Fruit fly (Drosophila melanogaster) whole organism, embryonic: ENCODE measurements around the gene CG7156.

Experiments
- Atf-2 ChIP-seq: fragments of 200-800 bp; sonication (Bioruptor generic); optimal IDR thresholded peaks from 2 replicates; lab custom pipeline; 2016; ENCODE audit warnings: missing biosample characterization, missing genetic modification characterization
- Bdp1 ChIP-seq: fragments of 200-800 bp; sonication (Bioruptor generic); optimal IDR thresholded peaks from 3 replicates; lab custom pipeline; 2016; ENCODE audit warnings: missing biosample characterization, missing genetic modification characterization
- Bteb2 ChIP-seq: fragments of 200-800 bp; sonication (Bioruptor generic); optimal IDR thresholded peaks from 2 replicates; lab custom pipeline; 2016; ENCODE audit warnings: missing biosample characterization, missing genetic modification characterization
- CG10431 ChIP-seq: fragments of 200-800 bp; sonication (Bioruptor generic); optimal IDR thresholded peaks from 3 replicates; lab custom pipeline; 2018; ENCODE audit warnings: missing biosample characterization, mild to moderate bottlenecking, missing genetic modification characterization
- CG10543 ChIP-seq: fragments of 200-800 bp; sonication (Bioruptor generic); optimal IDR thresholded peaks from 3 replicates; lab custom pipeline; 2017; ENCODE audit warnings: missing biosample characterization, mild to moderate bottlenecking, missing genetic modification characterization, moderate library complexity
- CG11560 ChIP-seq: fragments of 200-800 bp; sonication (Bioruptor generic); IDR thresholded peaks from 3 replicates; pipeline ENCODE4 v1.3.6; 2022; ENCODE audit warnings: missing biosample characterization, missing genetic modification characterization
- CG1233 ChIP-seq: fragments of 200-800 bp; sonication (Bioruptor generic); optimal IDR thresholded peaks from 4 replicates; lab custom pipeline; 2018; ENCODE audit warnings: missing biosample characterization, mild to moderate bottlenecking, missing genetic modification characterization
- CG17328 ChIP-seq: fragments of 200-800 bp; sonication (Bioruptor generic); IDR thresholded peaks from 2 replicates; pipeline ENCODE4 v1.3.6; 2022; ENCODE audit warnings: missing biosample characterization, missing genetic modification characterization
- CG17829 ChIP-seq: fragments of 200-800 bp; optimal IDR thresholded peaks from 2 replicates; lab custom pipeline; 2019; ENCODE audit warnings: missing biosample characterization, mild to moderate bottlenecking, missing genetic modification characterization, moderate library complexity
- CG1792 ChIP-seq: fragments of 200-800 bp; sonication (Bioruptor generic); optimal IDR thresholded peaks from 2 replicates; lab custom pipeline; 2016; ENCODE audit warnings: missing biosample characterization, missing genetic modification characterization
- CG18599 ChIP-seq: fragments of 200-800 bp; sonication (Bioruptor generic); optimal IDR thresholded peaks from 3 replicates; lab custom pipeline; 2017; ENCODE audit warnings: missing biosample characterization, missing genetic modification characterization, mild to moderate bottlenecking, moderate library complexity, missing genetic modification reagents
- CG32767 ChIP-seq: fragments of 200-800 bp; sonication (Bioruptor generic); IDR thresholded peaks from 2 replicates; pipeline ENCODE4 v1.3.6; 2022; ENCODE audit warnings: missing biosample characterization, missing genetic modification characterization
- CG3838 ChIP-seq: fragments of 200-800 bp; sonication (Bioruptor generic); optimal IDR thresholded peaks from 3 replicates; lab custom pipeline; 2016; ENCODE audit warnings: missing biosample characterization, missing genetic modification characterization
- CG4820 ChIP-seq: fragments of 200-800 bp; sonication (Bioruptor generic); optimal IDR thresholded peaks from 3 replicates; lab custom pipeline; 2016; ENCODE audit warnings: missing biosample characterization, missing genetic modification characterization
- CG5245 ChIP-seq: fragments of 200-800 bp; sonication (Bioruptor generic); optimal IDR thresholded peaks from 3 replicates; lab custom pipeline; 2016; ENCODE audit warnings: missing biosample characterization, missing genetic modification characterization
- CG5953 ChIP-seq: fragments of 200-800 bp; sonication (Bioruptor generic); IDR thresholded peaks from 2 replicates; pipeline ENCODE4 v1.3.6; 2022; ENCODE audit warnings: missing biosample characterization, missing genetic modification characterization
- CG7963 ChIP-seq: fragments of 200-800 bp; sonication (Bioruptor generic); IDR thresholded peaks from 3 replicates; pipeline ENCODE4 v1.3.6; 2022; ENCODE audit warnings: missing biosample characterization, missing genetic modification characterization; ENCODE audit not compliant: partially characterized antibody
- CG7987 ChIP-seq: fragments of 200-800 bp; sonication (Bioruptor generic); optimal IDR thresholded peaks from 2 replicates; lab custom pipeline; 2018; ENCODE audit warnings: missing biosample characterization, mild to moderate bottlenecking, missing genetic modification characterization, moderate library complexity
- CG8359 ChIP-seq: fragments of 200-800 bp; sonication (Bioruptor generic); optimal IDR thresholded peaks from 2 replicates; lab custom pipeline; 2017; ENCODE audit warnings: missing biosample characterization, mild to moderate bottlenecking, missing genetic modification characterization, borderline replicate concordance
- CG8478 ChIP-seq: fragments of >200 bp; optimal IDR thresholded peaks from 2 replicates; lab custom pipeline; 2018
- CoRest ChIP-seq: fragments of 200-800 bp; sonication (Bioruptor generic); optimal IDR thresholded peaks from 3 replicates; lab custom pipeline; 2018; ENCODE audit warnings: missing biosample characterization, mild to moderate bottlenecking, missing genetic modification characterization, moderate library complexity
- Dll ChIP-seq: fragments of 200-800 bp; sonication (Bioruptor generic); IDR thresholded peaks from 4 replicates; pipeline ENCODE4 v1.3.6; 2022; ENCODE audit warnings: missing biosample characterization, missing genetic modification characterization; ENCODE audit not compliant: partially characterized antibody
- Dp ChIP-seq: fragments of 200-800 bp; sonication (Bioruptor generic); optimal IDR thresholded peaks from 2 replicates; lab custom pipeline; 2018; ENCODE audit warnings: missing biosample characterization, mild to moderate bottlenecking, missing genetic modification characterization, moderate library complexity
- Elba2 ChIP-seq: fragments of 200-800 bp; sonication (Bioruptor generic); optimal IDR thresholded peaks from 3 replicates; lab custom pipeline; 2016; ENCODE audit warnings: missing biosample characterization, missing genetic modification characterization
- Oli ChIP-seq: fragments of 200-800 bp; sonication (Bioruptor generic); optimal IDR thresholded peaks from 2 replicates; lab custom pipeline; 2018; ENCODE audit warnings: missing biosample characterization, mild to moderate bottlenecking, missing genetic modification characterization, moderate library complexity
- Opbp ChIP-seq: fragments of 200-800 bp; sonication (Bioruptor generic); IDR thresholded peaks from 3 replicates; pipeline ENCODE4 v1.3.6; 2022; ENCODE audit warnings: missing biosample characterization, missing genetic modification characterization; ENCODE audit not compliant: partially characterized antibody
- Ravus ChIP-seq: fragments of 200-800 bp; sonication (Bioruptor generic); IDR thresholded peaks from 2 replicates; pipeline ENCODE4 v1.3.6; 2022; ENCODE audit warnings: missing biosample characterization, missing genetic modification characterization
- Six4 ChIP-seq: fragments of 200-800 bp; sonication (Bioruptor generic); optimal IDR thresholded peaks from 2 replicates; lab custom pipeline; 2016; ENCODE audit warnings: missing biosample characterization, missing genetic modification characterization
- Tbp ChIP-seq: fragments of >200 bp; optimal IDR thresholded peaks from 2 replicates; lab custom pipeline; 2018; ENCODE audit warnings: missing biosample characterization, missing genetic modification characterization
- Trl ChIP-seq, 3 experiments: fragments of >200 bp in 2 of 3; fragments of 200-800 bp in 1 of 3; sonication (Bioruptor generic) in 1 of 3; optimal IDR thresholded peaks; 2 replicates in 1 of 3; 3 replicates in 2 of 3; lab custom pipeline; 2016 to 2017; ENCODE audit warnings: missing biosample characterization in 1 of 3, missing genetic modification characterization in 1 of 3
- cato ChIP-seq: fragments of 200-800 bp; sonication (Bioruptor generic); optimal IDR thresholded peaks from 2 replicates; lab custom pipeline; 2016; ENCODE audit warnings: missing biosample characterization, missing genetic modification characterization, borderline replicate concordance
- danr ChIP-seq: fragments of 200-800 bp; sonication (Bioruptor generic); IDR thresholded peaks from 2 replicates; pipeline ENCODE4 v1.3.6; 2022; ENCODE audit warnings: missing biosample characterization, missing genetic modification characterization
- ems ChIP-seq: fragments of 200-800 bp; sonication (Bioruptor generic); optimal IDR thresholded peaks from 3 replicates; lab custom pipeline; 2016; ENCODE audit warnings: missing biosample characterization, missing genetic modification characterization
- en ChIP-seq: fragments of 200-800 bp; sonication (Bioruptor generic); optimal IDR thresholded peaks from 2 replicates; lab custom pipeline; 2016; ENCODE audit warnings: missing biosample characterization, missing genetic modification characterization
- fd64A ChIP-seq: fragments of 200-800 bp; sonication (Bioruptor generic); optimal IDR thresholded peaks from 3 replicates; lab custom pipeline; 2018; ENCODE audit warnings: missing biosample characterization, mild to moderate bottlenecking, missing genetic modification characterization
- fu2 ChIP-seq: fragments of 200-800 bp; sonication (Bioruptor generic); optimal IDR thresholded peaks from 2 replicates; lab custom pipeline; 2016; ENCODE audit warnings: missing biosample characterization, missing genetic modification characterization
- gcm2 ChIP-seq: fragments of 200-800 bp; sonication (Bioruptor generic); optimal IDR thresholded peaks from 2 replicates; lab custom pipeline; 2016; ENCODE audit warnings: missing biosample characterization, missing genetic modification characterization
- grau ChIP-seq: fragments of 200-800 bp; optimal IDR thresholded peaks from 3 replicates; lab custom pipeline; 2019; ENCODE audit warnings: missing biosample characterization, mild to moderate bottlenecking, missing genetic modification characterization, moderate library complexity
- her ChIP-seq: fragments of 200-800 bp; sonication (Bioruptor generic); optimal IDR thresholded peaks from 2 replicates; lab custom pipeline; 2016; ENCODE audit warnings: missing biosample characterization, missing genetic modification characterization
- lilli ChIP-seq: fragments of 200-800 bp; sonication (Bioruptor generic); optimal IDR thresholded peaks from 3 replicates; lab custom pipeline; 2016; ENCODE audit warnings: missing biosample characterization, missing genetic modification characterization
- pho ChIP-seq: fragments of 200-800 bp; sonication (Bioruptor generic); optimal IDR thresholded peaks from 2 replicates; lab custom pipeline; 2016; ENCODE audit warnings: missing biosample characterization, missing genetic modification characterization
- psq ChIP-seq: fragments of 200-800 bp; sonication (Bioruptor generic); optimal IDR thresholded peaks from 2 replicates; lab custom pipeline; 2017; ENCODE audit warnings: missing biosample characterization, missing genetic modification characterization
- sens ChIP-seq: fragments of 200-800 bp; sonication (Bioruptor generic); peaks from one replicate; lab custom pipeline; 2016; ENCODE audit warnings: missing biosample characterization, missing genetic modification characterization
- sr ChIP-seq: fragments of 200-800 bp; sonication (Bioruptor generic); IDR thresholded peaks from 3 replicates; pipeline ENCODE4 v1.3.6; 2022; ENCODE audit warnings: missing biosample characterization, missing genetic modification characterization
- tgo ChIP-seq: fragments of 200-800 bp; sonication (Bioruptor generic); IDR thresholded peaks from 3 replicates; pipeline ENCODE4 v1.3.6; 2022; ENCODE audit warnings: missing biosample characterization, missing genetic modification characterization
- trem ChIP-seq: fragments of 200-800 bp; optimal IDR thresholded peaks from 3 replicates; lab custom pipeline; 2019; ENCODE audit warnings: missing biosample characterization, mild to moderate bottlenecking, missing genetic modification characterization, moderate library complexity
- usp ChIP-seq: fragments of >200 bp; optimal IDR thresholded peaks from 2 replicates; lab custom pipeline; 2017; ENCODE audit warnings: missing biosample characterization, missing genetic modification characterization
- wdn ChIP-seq: fragments of 200-800 bp; sonication (Bioruptor generic); IDR thresholded peaks from 2 replicates; pipeline ENCODE4 v1.3.6; 2022; ENCODE audit warnings: missing biosample characterization, missing genetic modification characterization
- zen ChIP-seq: fragments of 200-800 bp; sonication (Bioruptor generic); optimal IDR thresholded peaks from 3 replicates; lab custom pipeline; 2018; ENCODE audit warnings: missing biosample characterization, mild to moderate bottlenecking, missing genetic modification characterization, moderate library complexity
- zfh2 ChIP-seq: fragments of 200-800 bp; sonication (Bioruptor generic); optimal IDR thresholded peaks from 2 replicates; lab custom pipeline; 2016; ENCODE audit warnings: missing biosample characterization, missing genetic modification characterization

Gene CG7156

dm6 chr3R:18274328-18275098 is 32.6 kb upstream of the CG7156 start, which contains the start of the genes Vps39 and eIF1A (continued):
- no peak for TF ChIP-seq CG8359
- TF ChIP-seq pho (GFP tag; lab: Kevin White, UChicago) = peak; percentile 64
- TF ChIP-seq CG1792 (GFP tag; lab: Kevin White, UChicago) = no peak
- TF ChIP-seq CG1233 (GFP tag; lab: Kevin White, UChicago) = no peak
- TF ChIP-seq CG4820 (GFP tag; lab: Kevin White, UChicago) = no peak
- TF ChIP-seq Dll (GFP tag; lab: Robert Waterston, UW) = peak; percentile 94
- no peak for TF ChIP-seq CG10431 (GFP tag; lab: Kevin White, UChicago)
- peak; percentile 51 for TF ChIP-seq CoRest
- peak; percentile 69 for TF ChIP-seq Opbp (GFP tag; lab: Robert Waterston, UW)
- no peak for TF ChIP-seq Trl (optimal IDR thresholded peaks at IDR 0.05; lab: Kevin White, UChicago)
- peak; percentile 29 for TF ChIP-seq Trl (GFP tag; optimal IDR thresholded peaks at IDR 0.05; lab: Kevin White, UChicago)
- TF ChIP-seq sens (GFP tag; lab: Kevin White, UChicago) = peak; percentile 94
- no peak for TF ChIP-seq fu2
- TF ChIP-seq ems (GFP tag; lab: Kevin White, UChicago) = peak; percentile 58
- TF ChIP-seq Elba2 = no peak
- TF ChIP-seq danr (GFP tag; lab: Robert Waterston, UW) = no peak
- no peak; the same call in 2 of the 3 replicates for TF ChIP-seq tgo (GFP tag; lab: Robert Waterston, UW)
- peak; percentile 15 for TF ChIP-seq zfh2 (GFP tag; lab: Kevin White, UChicago)
- TF ChIP-seq CG5953 (GFP tag; lab: Robert Waterston, UW) = no peak
- TF ChIP-seq CG17328 (GFP tag; lab: Robert Waterston, UW) = no peak
- peak; percentile 45 for TF ChIP-seq Dp
- no peak for TF ChIP-seq en (GFP tag; lab: Kevin White, UChicago)
- TF ChIP-seq CG7963 (GFP tag; lab: Robert Waterston, UW) = peak; percentile 66
- TF ChIP-seq CG18599 = peak; percentile 70
- TF ChIP-seq CG10543 (GFP tag; lab: Kevin White, UChicago) = peak; percentile 15
- TF ChIP-seq usp (GFP tag; lab: Kevin White, UChicago) = no peak
- TF ChIP-seq CG17829 (tag; lab: Kevin White, UChicago) = peak; percentile 57
- TF ChIP-seq Oli = no peak
- peak; percentile 19; the same call in 1 of the 2 replicates for TF ChIP-seq wdn (GFP tag; lab: Robert Waterston, UW)
- TF ChIP-seq Six4 (GFP tag; lab: Kevin White, UChicago) = no peak
- no peak for TF ChIP-seq gcm2 (GFP tag; lab: Kevin White, UChicago)
- no peak for TF ChIP-seq her (GFP tag; lab: Kevin White, UChicago)
- TF ChIP-seq Bdp1 (GFP tag; lab: Kevin White, UChicago) = no peak
- TF ChIP-seq Ravus (GFP tag; lab: Robert Waterston, UW) = no peak
- no peak for TF ChIP-seq Tbp
- TF ChIP-seq cato (GFP tag; lab: Kevin White, UChicago) = no peak
- TF ChIP-seq CG5245 (GFP tag; lab: Kevin White, UChicago) = no peak
- TF ChIP-seq trem (tag; lab: Kevin White, UChicago) = peak; percentile 95
- TF ChIP-seq zen (tag; lab: Kevin White, UChicago) = peak; percentile 42
- TF ChIP-seq lilli (GFP tag; lab: Kevin White, UChicago) = peak; percentile 70
- TF ChIP-seq fd64A (GFP tag; lab: Kevin White, UChicago) = no peak
- no peak for TF ChIP-seq Bteb2 (GFP tag; lab: Kevin White, UChicago)
- no peak for TF ChIP-seq CG7987 (GFP tag; lab: Kevin White, UChicago)
- TF ChIP-seq psq (GFP tag; lab: Kevin White, UChicago) = no peak
- TF ChIP-seq CG11560 = no peak
- no peak for TF ChIP-seq CG8478 (lab: Kevin White, UChicago)
- no peak for TF ChIP-seq sr (GFP tag; lab: Robert Waterston, UW)
- no peak for TF ChIP-seq Atf-2 (GFP tag; lab: Kevin White, UChicago)
- no peak for TF ChIP-seq grau (tag; lab: Kevin White, UChicago)
- 0 out of 2 replicates have a peak, but pooled peaks have one; percentile 9 for TF ChIP-seq CG32767 (GFP tag; lab: Robert Waterston, UW)
- TF ChIP-seq CG3838 (GFP tag; lab: Kevin White, UChicago) = peak; percentile 2
